Worm (Caenorhabditis elegans): ENCODE results near the gene sra-6.

The sra-6 gene

ce11 chrII:9540723-9541122 is 9.9 kb downstream of the sra-6 start, which contains the start of gene sra-3:
sra-3 (minus strand) TSS chrII:9540823.
- no peak for TF ChIP-seq ceh-22 (tag; optimal IDR thresholded peaks at IDR 0.05)
- no peak for TF ChIP-seq hlh-15 (tag; optimal IDR thresholded peaks at IDR 0.05)
- no peak for TF ChIP-seq pqm-1 (tag; optimal IDR thresholded peaks at IDR 0.05)
- no peak for TF ChIP-seq pax-1 (tag; optimal IDR thresholded peaks at IDR 0.05)
- no peak for TF ChIP-seq ceh-48 (tag; optimal IDR thresholded peaks at IDR 0.05)

- no peak for TF ChIP-seq elt-4 (tag; optimal IDR thresholded peaks at IDR 0.05)
- no peak for TF ChIP-seq sdc-2 (tag; optimal IDR thresholded peaks at IDR 0.05)
- no peak for TF ChIP-seq pha-4 (tag; optimal IDR thresholded peaks at IDR 0.05)
- TF ChIP-seq pag-3 (tag; optimal IDR thresholded peaks at IDR 0.05; ENCODE audit: borderline replicate concordance) = no peak
- TF ChIP-seq Y22D7AL.16 (tag; optimal IDR thresholded peaks at IDR 0.05) = no peak
- no peak for TF ChIP-seq ets-4 (tag; optimal IDR thresholded peaks at IDR 0.05)
- TF ChIP-seq hlh-13 (GFP tag; optimal IDR thresholded peaks at IDR 0.05) = no peak
Measured at ce11 chrII:9537429-9537828, 13.2 kb downstream of the sra-6 start, which contains the start of gene sra-8. sra-8 (plus strand) TSS chrII:9537729.

ce11 chrII:9532011-9532410 is 18.6 kb downstream of the sra-6 start, which contains the start of gene sra-9:
sra-9 (plus strand) TSS chrII:9532311.
- no peak for TF ChIP-seq sdc-2 (tag; optimal IDR thresholded peaks at IDR 0.05)
- TF ChIP-seq hlh-30 (tag; optimal IDR thresholded peaks at IDR 0.05; ENCODE audit: insufficient read depth) = no peak
- TF ChIP-seq fax-1 (tag; optimal IDR thresholded peaks at IDR 0.05) = no peak
- TF ChIP-seq tbx-2 (tag; optimal IDR thresholded peaks at IDR 0.05) = no peak
- no peak for TF ChIP-seq fkh-6 (tag; optimal IDR thresholded peaks at IDR 0.05)
- no peak for TF ChIP-seq ceh-30 (tag; optimal IDR thresholded peaks at IDR 0.05)
- no peak for TF ChIP-seq ets-4 (tag; optimal IDR thresholded peaks at IDR 0.05)
- TF ChIP-seq ceh-2 (tag; optimal IDR thresholded peaks at IDR 0.05) = no peak
- TF ChIP-seq lim-6 (tag; optimal IDR thresholded peaks at IDR 0.05) = no peak
- TF ChIP-seq zip-5 (tag; optimal IDR thresholded peaks at IDR 0.05) = no peak
- TF ChIP-seq npax-4 (tag; optimal IDR thresholded peaks at IDR 0.05) = no peak
- no peak for TF ChIP-seq elt-2 (tag; optimal IDR thresholded peaks at IDR 0.05)
- TF ChIP-seq ceh-18 (tag; optimal IDR thresholded peaks at IDR 0.05) = no peak
- TF ChIP-seq hlh-8 (tag; optimal IDR thresholded peaks at IDR 0.05) = no peak

- no peak for TF ChIP-seq unc-86 (tag; optimal IDR thresholded peaks at IDR 0.05)
- TF ChIP-seq dmd-4 (tag; optimal IDR thresholded peaks at IDR 0.05; ENCODE audit: borderline replicate concordance) = no peak
- TF ChIP-seq tbx-7 (tag; optimal IDR thresholded peaks at IDR 0.05) = no peak
- TF ChIP-seq T23F11.4 (GFP tag; optimal IDR thresholded peaks at IDR 0.05) = no peak
- TF ChIP-seq che-1 (tag; optimal IDR thresholded peaks at IDR 0.05) = no peak
- no peak for TF ChIP-seq tbx-2 (tag; optimal IDR thresholded peaks at IDR 0.05)
- TF ChIP-seq K02D7.2 (tag; optimal IDR thresholded peaks at IDR 0.05) = no peak
- no peak for TF ChIP-seq npax-4 (tag; optimal IDR thresholded peaks at IDR 0.05)
- no peak for TF ChIP-seq dve-1 (tag; optimal IDR thresholded peaks at IDR 0.05)
- TF ChIP-seq pha-4 (tag; optimal IDR thresholded peaks at IDR 0.05) = no peak
- TF ChIP-seq nhr-232 (tag; optimal IDR thresholded peaks at IDR 0.05) = no peak
- no peak for TF ChIP-seq unc-42 (tag; optimal IDR thresholded peaks at IDR 0.05)
- no peak for TF ChIP-seq ref-2 (tag; optimal IDR thresholded peaks at IDR 0.05)
Measured at ce11 chrII:9528480-9528879, 22.1 kb downstream of the sra-6 start, which contains the start of gene sra-2. sra-2 (plus strand) TSS chrII:9528780.

DNA sequence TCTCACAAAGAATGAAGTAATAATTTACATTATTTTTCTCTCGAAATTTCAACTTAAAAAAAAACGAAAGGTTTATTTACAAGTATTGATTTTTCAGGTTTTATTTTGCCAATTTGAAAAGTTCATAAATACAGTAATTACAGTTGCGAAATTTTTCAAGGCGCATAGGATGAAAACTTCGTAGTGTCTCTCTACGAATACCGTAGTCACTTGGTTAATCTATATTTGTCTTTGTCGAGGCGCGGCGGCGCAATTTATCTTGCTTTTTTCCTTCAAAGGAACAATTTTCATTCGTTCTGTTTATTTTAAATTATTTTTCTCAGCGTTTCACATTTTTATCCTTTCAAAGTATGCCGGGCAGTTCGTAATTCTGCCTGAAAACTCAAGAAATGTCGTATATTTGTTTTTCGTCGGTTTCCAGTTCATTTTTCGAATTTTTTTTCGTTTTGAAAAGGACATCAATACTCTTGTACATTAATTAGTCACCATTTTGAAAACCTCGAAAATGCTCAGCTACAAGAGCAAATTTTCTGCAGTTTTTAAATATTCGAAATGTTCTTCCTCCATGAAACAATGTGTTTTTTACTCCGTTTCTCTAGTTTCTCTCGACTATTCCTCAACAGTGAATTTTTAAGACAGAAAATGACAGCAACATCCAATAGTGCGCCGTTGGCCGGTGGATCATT is 26.9 kb downstream of the sra-6 start, which contains the start of gene mex-6:
mex-6 (plus strand) TSS at position 636 of the 686 bp plus-strand sequence.
- TF ChIP-seq rnt-1 (tag; optimal IDR thresholded peaks at IDR 0.05) = no peak
- no peak for TF ChIP-seq ahr-1 (tag; optimal IDR thresholded peaks at IDR 0.05)
- no peak for TF ChIP-seq ceh-2 (tag; optimal IDR thresholded peaks at IDR 0.05)
- TF ChIP-seq mec-3 (tag; optimal IDR thresholded peaks at IDR 0.05; ENCODE audit: borderline replicate concordance) = no peak
- no peak for TF ChIP-seq pqm-1 (tag; optimal IDR thresholded peaks at IDR 0.05)
- no peak for TF ChIP-seq tbx-2 (tag; optimal IDR thresholded peaks at IDR 0.05)
- TF ChIP-seq pha-2 (tag; optimal IDR thresholded peaks at IDR 0.05) = no peak
- no peak for TF ChIP-seq hlh-6 (tag; optimal IDR thresholded peaks at IDR 0.05)
- no peak for TF ChIP-seq ceh-6 (GFP tag; optimal IDR thresholded peaks at IDR 0.05)
- no peak for TF ChIP-seq ceh-24 (tag; optimal IDR thresholded peaks at IDR 0.05)
- TF ChIP-seq pros-1 (tag; optimal IDR thresholded peaks at IDR 0.05) = no peak
- TF ChIP-seq hlh-15 (tag; optimal IDR thresholded peaks at IDR 0.05) = no peak
- no peak for TF ChIP-seq sox-2 (GFP tag; IDR thresholded peaks at IDR 0.05)
- TF ChIP-seq elt-4 (tag; optimal IDR thresholded peaks at IDR 0.05) = no peak
- TF ChIP-seq ztf-16 (tag; optimal IDR thresholded peaks at IDR 0.05) = no peak
- TF ChIP-seq K09A11.1 (tag; optimal IDR thresholded peaks at IDR 0.05; ENCODE audit: insufficient read depth) = no peak
